Worm (Caenorhabditis elegans): ENCODE measurements around the gene tmem-131.

The tmem-131 gene

ce11 chrIII:4948631-4949030, 49.3 kb downstream of the tmem-131 start (continued):
- TF ChIP-seq vab-7 (GFP tag; IDR thresholded peaks at IDR 0.05), result no peak
- no peak for TF ChIP-seq madf-5 (GFP tag; IDR thresholded peaks at IDR 0.05)
- no peak for TF ChIP-seq ztf-7 (tag; optimal IDR thresholded peaks at IDR 0.05)
- TF ChIP-seq mxl-3 (GFP tag; optimal IDR thresholded peaks at IDR 0.05), result peak; percentile 30
- TF ChIP-seq zag-1 (tag; optimal IDR thresholded peaks at IDR 0.05), result no peak
- peak; percentile 47 for TF ChIP-seq hlh-11 (tag; optimal IDR thresholded peaks at IDR 0.05)
- TF ChIP-seq aha-1 (tag), result peak; percentile 97
- TF ChIP-seq gei-8 (GFP tag; optimal IDR thresholded peaks at IDR 0.05), result no peak
- TF ChIP-seq jun-1 (tag; optimal IDR thresholded peaks at IDR 0.05), result no peak
- TF ChIP-seq daf-16 (GFP tag; optimal IDR thresholded peaks at IDR 0.05), result no peak
- peak; percentile 29 for TF ChIP-seq daf-16 (tag; optimal IDR thresholded peaks at IDR 0.05)
- no peak for TF ChIP-seq skn-1 (tag; optimal IDR thresholded peaks at IDR 0.05)
- no peak for TF ChIP-seq mdt-29 (GFP tag; IDR thresholded peaks at IDR 0.05)
- TF ChIP-seq nhr-237 (tag; optimal IDR thresholded peaks at IDR 0.05), result no peak
- no peak for TF ChIP-seq lin-15B (tag; optimal IDR thresholded peaks at IDR 0.05)
- TF ChIP-seq nhr-25 (tag; optimal IDR thresholded peaks at IDR 0.05; ENCODE audit: borderline replicate concordance, insufficient read depth), result no peak
- TF ChIP-seq spr-1 (tag; optimal IDR thresholded peaks at IDR 0.05), result no peak
- no peak for TF ChIP-seq ceh-32 (tag; optimal IDR thresholded peaks at IDR 0.05; ENCODE audit: poor library complexity)
- TF ChIP-seq arid-1 (GFP tag; conservative IDR thresholded peaks at IDR 0.05), result no peak
- TF ChIP-seq pha-4 (GFP tag; IDR thresholded peaks at IDR 0.05), result 0 out of 2 replicates have a peak, but pooled peaks have one; percentile 19
- no peak for TF ChIP-seq pha-4 (tag; optimal IDR thresholded peaks at IDR 0.05)
- TF ChIP-seq mdl-1 (tag; optimal IDR thresholded peaks at IDR 0.05), result peak; percentile 23 to 55
- TF ChIP-seq ceh-62 (tag; optimal IDR thresholded peaks at IDR 0.05), result no peak
- peak; percentile 22 for TF ChIP-seq mes-2 (tag; optimal IDR thresholded peaks at IDR 0.05; ENCODE audit: poor library complexity, severe bottlenecking)
- 0 out of 2 replicates have a peak, but pooled peaks have one; percentile 17 for TF ChIP-seq snpc-1.2 (GFP tag; IDR thresholded peaks at IDR 0.05)
- TF ChIP-seq zfp-3 (GFP tag; conservative IDR thresholded peaks at IDR 0.05), result no peak
- no peak for TF ChIP-seq duxl-1 (tag; optimal IDR thresholded peaks at IDR 0.05; ENCODE audit: poor library complexity)
- no peak for TF ChIP-seq dmd-6 (GFP tag; IDR thresholded peaks at IDR 0.05)
- no peak for TF ChIP-seq F44E2.7 (GFP tag; IDR thresholded peaks at IDR 0.05)
- TF ChIP-seq set-16 (GFP tag; IDR thresholded peaks at IDR 0.05), result peak; percentile 81
- peak; percentile 33 for TF ChIP-seq hlh-30 (tag; optimal IDR thresholded peaks at IDR 0.05; ENCODE audit: insufficient read depth)
- TF ChIP-seq dve-1 (tag; optimal IDR thresholded peaks at IDR 0.05; ENCODE audit: insufficient read depth), result no peak
- no peak for TF ChIP-seq saeg-2 (GFP tag; IDR thresholded peaks at IDR 0.05)
- TF ChIP-seq hif-1 (tag; optimal IDR thresholded peaks at IDR 0.05), result peak in 1 of 2 experiments; percentile 18
- TF ChIP-seq nhr-11 (tag; optimal IDR thresholded peaks at IDR 0.05), result no peak
- no peak for TF ChIP-seq daf-8 (GFP tag; IDR thresholded peaks at IDR 0.05)
- TF ChIP-seq madf-9 (GFP tag; conservative IDR thresholded peaks at IDR 0.05), result peak; percentile 99

DNA sequence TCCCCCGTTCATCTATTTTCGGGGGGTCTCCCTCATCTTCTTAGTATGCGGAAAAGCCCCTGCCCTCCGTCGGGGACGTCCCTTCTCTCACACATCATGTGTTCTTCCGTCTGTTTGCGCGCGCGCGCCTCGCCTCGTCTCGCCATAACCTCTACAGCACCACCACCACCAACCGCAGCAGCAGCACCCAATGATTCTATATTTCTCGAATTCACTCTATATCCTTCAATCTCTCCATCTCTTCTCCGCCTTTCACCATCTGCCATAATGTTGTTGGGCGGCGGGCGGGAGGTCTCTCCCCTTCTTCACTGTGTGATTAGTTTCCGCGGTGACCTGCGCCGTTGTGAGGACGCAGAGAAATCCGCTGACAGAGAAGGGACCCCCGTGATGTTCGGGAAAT, 50.6 kb downstream of the tmem-131 start:
- TF ChIP-seq zag-1 (tag; optimal IDR thresholded peaks at IDR 0.05), result no peak
- TF ChIP-seq tag-97 (GFP tag; IDR thresholded peaks at IDR 0.05), result no peak
- 0 out of 2 replicates have a peak, but pooled peaks have one; percentile 30 for TF ChIP-seq ctbp-1 (GFP tag; IDR thresholded peaks at IDR 0.05)
- TF ChIP-seq rbr-2 (tag; optimal IDR thresholded peaks at IDR 0.05), result peak; percentile 23
- no peak for TF ChIP-seq cey-2 (tag; optimal IDR thresholded peaks at IDR 0.05; ENCODE audit: borderline replicate concordance, insufficient read depth)
- peak; percentile 38; the same call in 1 of the 2 replicates for TF ChIP-seq hmg-1.1 (GFP tag; IDR thresholded peaks at IDR 0.05)
- TF ChIP-seq F44E2.7 (GFP tag; IDR thresholded peaks at IDR 0.05), result no peak
- no peak for TF ChIP-seq daf-12 (tag; optimal IDR thresholded peaks at IDR 0.05)
- TF ChIP-seq mxl-3 (GFP tag; optimal IDR thresholded peaks at IDR 0.05), result no peak
- TF ChIP-seq lin-13 (GFP tag; optimal IDR thresholded peaks at IDR 0.05), result no peak
- TF ChIP-seq madf-5 (GFP tag; IDR thresholded peaks at IDR 0.05), result no peak
- TF ChIP-seq ztf-11 (tag; optimal IDR thresholded peaks at IDR 0.05), result no peak
- TF ChIP-seq gei-8 (GFP tag; optimal IDR thresholded peaks at IDR 0.05), result peak; percentile 11
- TF ChIP-seq F37D6.2 (tag; optimal IDR thresholded peaks at IDR 0.05), result no peak
- TF ChIP-seq dmd-9 (GFP tag; IDR thresholded peaks at IDR 0.05), result no peak
- peak; percentile 82 for TF ChIP-seq set-16 (GFP tag; IDR thresholded peaks at IDR 0.05)
- peak; percentile 98 for TF ChIP-seq aha-1 (tag)
- no peak for TF ChIP-seq pqm-1 (tag; optimal IDR thresholded peaks at IDR 0.05)
- TF ChIP-seq mes-2 (tag; optimal IDR thresholded peaks at IDR 0.05; ENCODE audit: poor library complexity, severe bottlenecking), result peak; percentile 37
- peak; percentile 11 to 34 for TF ChIP-seq mdl-1 (tag; optimal IDR thresholded peaks at IDR 0.05)
- TF ChIP-seq hlh-11 (tag; optimal IDR thresholded peaks at IDR 0.05), result peak; percentile 36
- TF ChIP-seq madf-9 (GFP tag; conservative IDR thresholded peaks at IDR 0.05), result peak; percentile 78
- TF ChIP-seq duxl-1 (tag; optimal IDR thresholded peaks at IDR 0.05; ENCODE audit: poor library complexity), result no peak
- no peak for TF ChIP-seq D1046.2 (GFP tag; IDR thresholded peaks at IDR 0.05)
